Worm (Caenorhabditis elegans): Measurements from ENCODE around the gene srd-29.

srd-29 gene

DNA sequence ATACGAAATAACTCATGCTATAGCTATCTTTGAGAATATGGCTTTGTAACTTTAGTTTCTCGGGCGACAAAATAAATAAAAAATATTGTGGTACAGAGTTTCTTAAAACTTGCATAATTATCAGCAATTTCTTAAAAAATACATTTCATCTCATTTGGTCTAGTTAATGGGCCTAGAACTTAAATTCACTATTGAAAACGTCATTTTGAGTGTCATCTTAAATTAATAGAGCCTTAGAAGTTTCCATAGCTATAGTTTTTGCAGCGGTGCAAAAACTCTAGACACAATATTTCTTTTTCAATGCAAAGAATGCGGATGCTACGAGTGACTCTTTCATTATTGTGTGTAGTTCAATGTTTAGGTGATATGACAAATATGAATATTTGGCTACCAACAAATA is 23.5 kb upstream of the srd-29 start, which contains the start of gene clec-215:
TSS of gene clec-215 (plus strand) at position 301 of the 400 bp plus-strand sequence.
- TF ChIP-seq nhr-237 (tag; optimal IDR thresholded peaks at IDR 0.05) (no peak), jun-1 (tag; optimal IDR thresholded peaks at IDR 0.05) (no peak), nhr-77 (tag; optimal IDR thresholded peaks at IDR 0.05) (no peak), tbx-2 (tag; optimal IDR thresholded peaks at IDR 0.05) (no peak), ceh-28 (tag; optimal IDR thresholded peaks at IDR 0.05) (no peak), egl-5 (tag; optimal IDR thresholded peaks at IDR 0.05) (no peak), lsy-12 (tag; optimal IDR thresholded peaks at IDR 0.05) (no peak), R02D3.7 (tag; optimal IDR thresholded peaks at IDR 0.05) (no peak), ceh-9 (tag; optimal IDR thresholded peaks at IDR 0.05) (no peak), nhr-25 (tag; optimal IDR thresholded peaks at IDR 0.05) (no peak), fos-1 (tag; optimal IDR thresholded peaks at IDR 0.05) (no peak), sea-2 (GFP tag; optimal IDR thresholded peaks at IDR 0.05) (no peak), pha-4 (tag; optimal IDR thresholded peaks at IDR 0.05) (no peak), unc-39 (tag; optimal IDR thresholded peaks at IDR 0.05) (no peak)

DNA sequence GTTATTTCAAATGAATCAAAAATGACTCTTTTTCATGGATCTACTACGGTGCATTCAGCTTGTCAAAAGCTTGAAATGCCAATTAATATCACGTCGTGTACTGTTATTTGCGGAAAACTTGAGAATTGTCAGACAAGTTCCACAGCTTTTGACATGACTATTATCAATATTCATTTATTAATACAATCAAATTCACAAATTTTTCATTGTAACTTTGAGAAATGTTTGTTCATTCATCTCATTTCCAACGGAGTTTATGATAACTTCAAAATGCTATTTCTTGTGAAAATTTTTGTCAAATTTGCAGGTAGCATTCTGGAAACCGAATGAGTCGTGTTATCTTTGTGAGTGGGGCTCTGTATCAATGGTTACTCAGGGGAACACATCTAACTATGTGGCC is 17.5 kb upstream of the srd-29 start, which contains the start of gene C50E3.15:
TSS of gene C50E3.15 (plus strand) at position 301 of the 400 bp plus-strand sequence.
- TF ChIP-seq nhr-237 (tag; optimal IDR thresholded peaks at IDR 0.05): no peak
- no peak for TF ChIP-seq fkh-10 (GFP tag; optimal IDR thresholded peaks at IDR 0.05)
- TF ChIP-seq ceh-16 (tag; optimal IDR thresholded peaks at IDR 0.05): no peak
- no peak for TF ChIP-seq elt-3 (tag; optimal IDR thresholded peaks at IDR 0.05)
- TF ChIP-seq nhr-67 (tag; optimal IDR thresholded peaks at IDR 0.05): no peak
- TF ChIP-seq pha-4 (tag; optimal IDR thresholded peaks at IDR 0.05): no peak
- no peak for TF ChIP-seq snpc-4 (tag; optimal IDR thresholded peaks at IDR 0.05)
- no peak for TF ChIP-seq ceh-9 (tag; optimal IDR thresholded peaks at IDR 0.05)
- no peak for TF ChIP-seq aly-2 (tag; optimal IDR thresholded peaks at IDR 0.05)
- no peak for TF ChIP-seq ZK546.5 (tag; optimal IDR thresholded peaks at IDR 0.05)
- no peak for TF ChIP-seq hmg-11 (tag; optimal IDR thresholded peaks at IDR 0.05)

DNA sequence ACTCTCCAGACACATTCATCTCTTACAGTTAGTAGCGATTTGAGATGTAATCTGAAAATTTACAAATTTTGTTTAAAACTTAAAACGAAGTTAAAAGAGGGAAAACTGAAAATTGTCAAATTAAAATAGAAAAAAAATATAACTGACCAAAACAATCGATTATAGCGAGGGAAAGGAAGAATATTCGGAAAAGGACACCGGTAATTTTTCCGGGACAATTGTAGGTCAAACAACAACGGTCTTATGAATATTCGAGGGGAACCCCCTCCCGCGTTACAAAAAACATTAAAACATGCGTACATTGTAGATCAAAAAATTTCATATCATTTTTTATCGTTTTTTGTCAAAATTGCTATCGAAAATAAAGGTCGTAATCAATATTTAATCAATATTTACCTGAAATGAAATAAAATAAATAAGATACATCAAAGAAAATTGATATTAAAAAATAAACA is 13.5 kb upstream of the srd-29 start, which contains the start of gene C50E3.12:
TSS of gene C50E3.12 (minus strand) at position 51 of the 455 bp plus-strand sequence.
- TF ChIP-seq fkh-2 (tag; optimal IDR thresholded peaks at IDR 0.05): no peak
- no peak for TF ChIP-seq sea-2 (GFP tag; optimal IDR thresholded peaks at IDR 0.05)
- TF ChIP-seq mml-1 (tag; optimal IDR thresholded peaks at IDR 0.05): no peak
- TF ChIP-seq tbx-2 (tag; optimal IDR thresholded peaks at IDR 0.05): no peak

DNA sequence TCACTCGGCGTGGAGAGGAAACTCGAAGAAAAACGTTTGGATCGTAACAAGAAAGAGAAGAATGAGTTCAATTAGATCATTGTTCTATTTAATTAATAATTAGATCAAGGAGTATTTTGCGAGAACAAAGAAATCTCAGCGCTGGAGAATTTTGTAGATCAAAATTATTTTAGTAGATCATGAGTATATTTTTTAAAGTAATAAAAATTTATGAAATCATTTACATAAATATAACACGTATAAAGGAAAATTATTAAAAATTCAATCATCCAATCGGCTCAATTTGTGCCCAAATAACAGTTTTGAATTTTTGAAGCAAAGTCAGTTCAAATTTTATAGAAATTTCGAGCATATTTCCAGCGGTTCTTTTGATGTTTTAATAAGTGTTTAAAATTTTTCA is 11.4 kb upstream of the srd-29 start, which contains the start of gene C50E3.13:
TSS of gene C50E3.13 (minus strand) at position 101 of the 400 bp plus-strand sequence.
- TF ChIP-seq nhr-77 (tag; optimal IDR thresholded peaks at IDR 0.05) (no peak), fkh-2 (tag; optimal IDR thresholded peaks at IDR 0.05) (no peak), nhr-23 (tag; optimal IDR thresholded peaks at IDR 0.05) (no peak), nhr-11 (tag; optimal IDR thresholded peaks at IDR 0.05) (no peak), nhr-76 (tag; optimal IDR thresholded peaks at IDR 0.05) (no peak), nhr-25 (tag; optimal IDR thresholded peaks at IDR 0.05) (no peak), unc-39 (tag; optimal IDR thresholded peaks at IDR 0.05) (no peak), ceh-82 (tag; optimal IDR thresholded peaks at IDR 0.05) (no peak), ztf-4 (tag; optimal IDR thresholded peaks at IDR 0.05) (no peak), lin-39 (tag; optimal IDR thresholded peaks at IDR 0.05) (no peak), ZK546.5 (tag; optimal IDR thresholded peaks at IDR 0.05) (no peak), nhr-237 (tag; optimal IDR thresholded peaks at IDR 0.05) (no peak), skn-1 (tag; optimal IDR thresholded peaks at IDR 0.05) (no peak)

- TF ChIP-seq elt-3 (tag; optimal IDR thresholded peaks at IDR 0.05) (no peak), tbx-2 (tag; optimal IDR thresholded peaks at IDR 0.05) (no peak), aly-2 (tag; optimal IDR thresholded peaks at IDR 0.05) (no peak), ama-1 (optimal IDR thresholded peaks at IDR 0.05) (no peak), skn-1 (tag; optimal IDR thresholded peaks at IDR 0.05) (no peak), sea-2 (GFP tag; optimal IDR thresholded peaks at IDR 0.05) (no peak), mml-1 (tag; optimal IDR thresholded peaks at IDR 0.05) (no peak), egl-5 (tag; optimal IDR thresholded peaks at IDR 0.05) (no peak), ceh-16 (tag; optimal IDR thresholded peaks at IDR 0.05) (no peak)
Observed at ce11 chrV:7624652-7625051, 10.9 kb upstream of the srd-29 start, which contains the start of gene grsp-4. Gene grsp-4, plus strand, starts transcription at chrV:7624952.

ce11 chrV:7626550-7626949 is 9.0 kb upstream of the srd-29 start, which contains the start of gene F07C4.6:
Gene F07C4.6, plus strand, starts transcription at chrV:7626850.
- TF ChIP-seq aly-2 (tag; optimal IDR thresholded peaks at IDR 0.05) (no peak), fos-1 (tag; optimal IDR thresholded peaks at IDR 0.05) (no peak)
